Fruit fly (Drosophila melanogaster) whole organism, embryonic: ENCODE results near the gene CG12659.

Experiments
- Adf1 ChIP-seq: fragments of 200-800 bp; sonication (Bioruptor generic); IDR thresholded peaks from 2 replicates; pipeline ENCODE4 v1.3.6; 2022; ENCODE audit warnings: missing biosample characterization, missing genetic modification characterization
- Antp ChIP-seq: fragments of 200-800 bp; sonication (Bioruptor generic); optimal IDR thresholded peaks from 3 replicates; lab custom pipeline; 2016; ENCODE audit warnings: missing biosample characterization, missing genetic modification characterization
- CG1024 ChIP-seq: fragments of 200-800 bp; sonication (Bioruptor generic); IDR thresholded peaks from 2 replicates; pipeline ENCODE4 v1.3.6; 2022; ENCODE audit warnings: missing biosample characterization, missing genetic modification characterization
- CG12155 ChIP-seq: fragments of 200-800 bp; sonication (Bioruptor generic); optimal IDR thresholded peaks from 3 replicates; lab custom pipeline; 2016; ENCODE audit warnings: missing biosample characterization, missing genetic modification characterization
- CG13424 ChIP-seq: fragments of 200-800 bp; sonication (Bioruptor generic); optimal IDR thresholded peaks from 2 replicates; lab custom pipeline; 2019; ENCODE audit warnings: missing biosample characterization, mild to moderate bottlenecking, missing genetic modification characterization, moderate library complexity
- CG15011 ChIP-seq: fragments of 200-800 bp; sonication (Bioruptor generic); optimal IDR thresholded peaks from 3 replicates; lab custom pipeline; 2018; ENCODE audit warnings: missing biosample characterization, mild to moderate bottlenecking, missing genetic modification characterization
- CG1529 ChIP-seq: fragments of 200-800 bp; sonication (Bioruptor generic); optimal IDR thresholded peaks from 3 replicates; lab custom pipeline; 2018; ENCODE audit warnings: missing biosample characterization, missing genetic modification characterization
- CG15514 ChIP-seq: fragments of 200-800 bp; sonication (Bioruptor generic); optimal IDR thresholded peaks from 3 replicates; lab custom pipeline; 2017; ENCODE audit warnings: missing biosample characterization, missing genetic modification characterization, mild to moderate bottlenecking, moderate library complexity, missing genetic modification reagents
- CG18476 ChIP-seq: fragments of 200-800 bp; sonication (Bioruptor generic); optimal IDR thresholded peaks from 2 replicates; lab custom pipeline; 2016; ENCODE audit warnings: missing biosample characterization, mild to moderate bottlenecking, missing genetic modification characterization
- CG2116 ChIP-seq: fragments of 200-800 bp; sonication (Bioruptor generic); optimal IDR thresholded peaks from 3 replicates; lab custom pipeline; 2018; ENCODE audit warnings: missing biosample characterization, mild to moderate bottlenecking, missing genetic modification characterization
- CG43689 ChIP-seq: fragments of 200-800 bp; sonication (Bioruptor generic); IDR thresholded peaks from 2 replicates; pipeline ENCODE4 v1.3.6; 2022; ENCODE audit warnings: missing biosample characterization, missing genetic modification characterization
- CG4707 ChIP-seq: fragments of 200-800 bp; sonication (Bioruptor generic); optimal IDR thresholded peaks from 2 replicates; lab custom pipeline; 2018; ENCODE audit warnings: missing biosample characterization, mild to moderate bottlenecking, missing genetic modification characterization, moderate library complexity
- CG6654 ChIP-seq: fragments of 200-800 bp; sonication (Bioruptor generic); optimal IDR thresholded peaks from 2 replicates; lab custom pipeline; 2017; ENCODE audit warnings: missing biosample characterization, mild to moderate bottlenecking, missing genetic modification characterization
- CG7271 ChIP-seq: fragments of 200-800 bp; sonication (Bioruptor generic); optimal IDR thresholded peaks from 2 replicates; lab custom pipeline; 2018; ENCODE audit warnings: missing biosample characterization, mild to moderate bottlenecking, missing genetic modification characterization, moderate library complexity
- CG8388 ChIP-seq: fragments of 200-800 bp; sonication (Bioruptor generic); optimal IDR thresholded peaks from 2 replicates; lab custom pipeline; 2019; ENCODE audit warnings: missing biosample characterization, mild to moderate bottlenecking, missing genetic modification characterization, moderate library complexity
- CG9727 ChIP-seq: fragments of 200-800 bp; sonication (Bioruptor generic); optimal IDR thresholded peaks from 3 replicates; lab custom pipeline; 2017; ENCODE audit warnings: missing biosample characterization, mild to moderate bottlenecking, missing genetic modification characterization
- CG9932 ChIP-seq: fragments of 200-800 bp; sonication (Bioruptor generic); IDR thresholded peaks from 2 replicates; pipeline ENCODE4 v1.3.6; 2022; ENCODE audit warnings: missing biosample characterization, missing genetic modification characterization
- Dll ChIP-seq: fragments of 200-800 bp; sonication (Bioruptor generic); IDR thresholded peaks from 4 replicates; pipeline ENCODE4 v1.3.6; 2022; ENCODE audit warnings: missing biosample characterization, missing genetic modification characterization; ENCODE audit not compliant: partially characterized antibody
- Gsc ChIP-seq: fragments of 200-800 bp; sonication (Bioruptor generic); IDR thresholded peaks from 2 replicates; pipeline ENCODE4 v1.3.6; 2022; ENCODE audit warnings: missing biosample characterization, missing genetic modification characterization
- Meics ChIP-seq: fragments of 200-800 bp; sonication (Bioruptor generic); optimal IDR thresholded peaks from 2 replicates; lab custom pipeline; 2017; ENCODE audit warnings: missing biosample characterization, mild to moderate bottlenecking, missing genetic modification characterization
- Pdp1 ChIP-seq, 2 experiments: fragments of 200-800 bp; sonication (Bioruptor generic); optimal IDR thresholded peaks; 3 replicates each; lab custom pipeline; 2016; ENCODE audit warnings: missing biosample characterization in 2 of 2, missing genetic modification characterization in 2 of 2, mild to moderate bottlenecking in 1 of 2, moderate library complexity in 1 of 2
- Poxn ChIP-seq: fragments of 200-800 bp; sonication (Bioruptor generic); IDR thresholded peaks from 2 replicates; pipeline ENCODE4 v1.3.6; 2022; ENCODE audit warnings: missing biosample characterization, missing genetic modification characterization
- Rx ChIP-seq: fragments of 200-800 bp; sonication (Bioruptor generic); IDR thresholded peaks from 2 replicates; pipeline ENCODE4 v1.3.6; 2022; ENCODE audit warnings: missing biosample characterization, missing genetic modification characterization
- Xrp1 ChIP-seq: fragments of 200-800 bp; sonication (Bioruptor generic); IDR thresholded peaks from 2 replicates; pipeline ENCODE4 v1.3.6; 2022; ENCODE audit warnings: missing biosample characterization, missing genetic modification characterization
- abd-A ChIP-seq: fragments of 200-800 bp; sonication (Bioruptor generic); optimal IDR thresholded peaks from 3 replicates; lab custom pipeline; 2019; ENCODE audit warnings: missing biosample characterization, mild to moderate bottlenecking, missing genetic modification characterization, moderate library complexity
- bab2 ChIP-seq: fragments of 200-800 bp; sonication (Bioruptor generic); optimal IDR thresholded peaks from 2 replicates; lab custom pipeline; 2016; ENCODE audit warnings: missing biosample characterization, missing genetic modification characterization
- bowl ChIP-seq: fragments of 200-800 bp; sonication (Bioruptor generic); IDR thresholded peaks from 2 replicates; pipeline ENCODE4 v1.3.6; 2022; ENCODE audit warnings: missing biosample characterization, missing genetic modification characterization
- bsh ChIP-seq, 2 experiments: fragments of 200-800 bp; sonication (Bioruptor generic); optimal IDR thresholded peaks; 2 replicates each; lab custom pipeline; 2017 to 2018; ENCODE audit warnings: mild to moderate bottlenecking in 2 of 2, missing biosample characterization in 2 of 2, missing genetic modification characterization in 2 of 2, moderate library complexity in 1 of 2
- btn ChIP-seq: fragments of 200-800 bp; sonication (Bioruptor generic); optimal IDR thresholded peaks from 2 replicates; lab custom pipeline; 2016; ENCODE audit warnings: missing biosample characterization, missing genetic modification characterization
- danr ChIP-seq: fragments of 200-800 bp; sonication (Bioruptor generic); IDR thresholded peaks from 2 replicates; pipeline ENCODE4 v1.3.6; 2022; ENCODE audit warnings: missing biosample characterization, missing genetic modification characterization
- dm ChIP-seq: fragments of 200-800 bp; sonication (Bioruptor generic); optimal IDR thresholded peaks from 3 replicates; lab custom pipeline; 2016; ENCODE audit warnings: missing biosample characterization, missing genetic modification characterization
- dmrt11E ChIP-seq: fragments of 200-800 bp; sonication (Bioruptor generic); optimal IDR thresholded peaks from 3 replicates; lab custom pipeline; 2018; ENCODE audit warnings: missing biosample characterization, mild to moderate bottlenecking, missing genetic modification characterization, moderate library complexity
- dysf ChIP-seq: fragments of 200-800 bp; sonication (Bioruptor generic); IDR thresholded peaks from 3 replicates; pipeline ENCODE4 v1.3.6; 2022; ENCODE audit warnings: missing biosample characterization, missing genetic modification characterization
- fd102C ChIP-seq: fragments of 200-800 bp; sonication (Bioruptor generic); optimal IDR thresholded peaks from 2 replicates; lab custom pipeline; 2018; ENCODE audit warnings: missing biosample characterization, mild to moderate bottlenecking, missing genetic modification characterization, moderate library complexity
- gce ChIP-seq: fragments of 200-800 bp; sonication (Bioruptor generic); IDR thresholded peaks from 3 replicates; pipeline ENCODE4 v1.3.6; 2022; ENCODE audit warnings: missing biosample characterization, missing genetic modification characterization
- gsb ChIP-seq: fragments of 200-800 bp; sonication (Bioruptor generic); IDR thresholded peaks from 2 replicates; pipeline ENCODE4 v1.3.6; 2022; ENCODE audit warnings: missing biosample characterization, missing genetic modification characterization
- her ChIP-seq: fragments of 200-800 bp; sonication (Bioruptor generic); optimal IDR thresholded peaks from 2 replicates; lab custom pipeline; 2016; ENCODE audit warnings: missing biosample characterization, missing genetic modification characterization
- hkb ChIP-seq, 2 experiments: fragments of 200-800 bp in 1 of 2; fragments of >200 bp in 1 of 2; sonication (Bioruptor generic) in 1 of 2; IDR thresholded peaks in 1 of 2; optimal IDR thresholded peaks in 1 of 2; 2 replicates each; pipeline versions ENCODE4 v1.3.6 to Lab custom; 2017 to 2022; ENCODE audit warnings: missing biosample characterization in 1 of 2, missing genetic modification characterization in 1 of 2
- ind ChIP-seq: fragments of 200-800 bp; sonication (Bioruptor generic); optimal IDR thresholded peaks from 3 replicates; lab custom pipeline; 2016; ENCODE audit warnings: missing biosample characterization, missing genetic modification characterization
- mirr ChIP-seq: fragments of 200-800 bp; sonication (Bioruptor generic); optimal IDR thresholded peaks from 3 replicates; lab custom pipeline; 2018; ENCODE audit warnings: missing biosample characterization, mild to moderate bottlenecking, missing genetic modification characterization
- odd ChIP-seq: fragments of 200-800 bp; sonication (Bioruptor generic); optimal IDR thresholded peaks from 2 replicates; lab custom pipeline; 2017; ENCODE audit warnings: missing biosample characterization, mild to moderate bottlenecking, missing genetic modification characterization
- pho ChIP-seq: fragments of 200-800 bp; sonication (Bioruptor generic); optimal IDR thresholded peaks from 2 replicates; lab custom pipeline; 2016; ENCODE audit warnings: missing biosample characterization, missing genetic modification characterization
- phol ChIP-seq: fragments of 200-800 bp; sonication (Bioruptor generic); optimal IDR thresholded peaks from 3 replicates; lab custom pipeline; 2018; ENCODE audit warnings: missing biosample characterization, mild to moderate bottlenecking, missing genetic modification characterization, moderate library complexity
- ro ChIP-seq: fragments of 200-800 bp; sonication (Bioruptor generic); IDR thresholded peaks from 2 replicates; pipeline ENCODE4 v1.3.6; 2022; ENCODE audit warnings: missing biosample characterization, missing genetic modification characterization
- scrt ChIP-seq: fragments of 200-800 bp; sonication (Bioruptor generic); optimal IDR thresholded peaks from 2 replicates; lab custom pipeline; 2018; ENCODE audit warnings: missing biosample characterization, mild to moderate bottlenecking, missing genetic modification characterization, moderate library complexity
- sens ChIP-seq: fragments of 200-800 bp; sonication (Bioruptor generic); peaks from one replicate; lab custom pipeline; 2016; ENCODE audit warnings: missing biosample characterization, missing genetic modification characterization
- slou ChIP-seq: fragments of 200-800 bp; sonication (Bioruptor generic); optimal IDR thresholded peaks from 3 replicates; lab custom pipeline; 2016; ENCODE audit warnings: missing biosample characterization, missing genetic modification characterization
- sqz ChIP-seq: fragments of 200-800 bp; sonication (Bioruptor generic); optimal IDR thresholded peaks from 3 replicates; lab custom pipeline; 2018; ENCODE audit warnings: missing biosample characterization, mild to moderate bottlenecking, missing genetic modification characterization
- trh ChIP-seq: fragments of 200-800 bp; sonication (Bioruptor generic); optimal IDR thresholded peaks from 2 replicates; lab custom pipeline; 2016; ENCODE audit warnings: missing biosample characterization, missing genetic modification characterization
- yki ChIP-seq: fragments of >200 bp; optimal IDR thresholded peaks from 3 replicates; lab custom pipeline; 2018
- zen ChIP-seq: fragments of 200-800 bp; sonication (Bioruptor generic); optimal IDR thresholded peaks from 3 replicates; lab custom pipeline; 2018; ENCODE audit warnings: missing biosample characterization, mild to moderate bottlenecking, missing genetic modification characterization, moderate library complexity

CG12659 gene

dm6 chrX:8558762-8559172 is 32.8 kb downstream of the CG12659 start, which contains the start of gene IntS4 (continued):
- TF ChIP-seq CG9727 (GFP tag; lab: Kevin White, UChicago): peak; percentile 68
- peak; percentile 21 for TF ChIP-seq her (GFP tag; lab: Kevin White, UChicago)
- peak; percentile 14 for TF ChIP-seq pho (GFP tag; lab: Kevin White, UChicago)
- TF ChIP-seq yki (lab: Kevin White, UChicago): no peak
- peak; percentile 76 for TF ChIP-seq CG13424 (tag; lab: Kevin White, UChicago)
- TF ChIP-seq mirr: no peak
- peak; percentile 71 for TF ChIP-seq CG2116
- no peak for TF ChIP-seq gsb (GFP tag; lab: Robert Waterston, UW)
- TF ChIP-seq bab2 (GFP tag; lab: Kevin White, UChicago): peak; percentile 6
- TF ChIP-seq CG8388: peak; percentile 52
- peak; percentile 65 for TF ChIP-seq CG12155
- peak; percentile 91 for TF ChIP-seq CG9932
- 0 out of 2 replicates have a peak, but pooled peaks have one; percentile 13 for TF ChIP-seq danr
- peak; percentile 22; the same call in 1 of the 2 replicates for TF ChIP-seq Adf1 (GFP tag; lab: Robert Waterston, UW)
- no peak for TF ChIP-seq trh (GFP tag; lab: Kevin White, UChicago)
- TF ChIP-seq slou (GFP tag; lab: Kevin White, UChicago): peak; percentile 68
- peak in 1 of 2 experiments; percentile 48 for TF ChIP-seq bsh (GFP tag; optimal IDR thresholded peaks at IDR 0.05; lab: Kevin White, UChicago)
- peak; percentile 63 for TF ChIP-seq zen (tag; lab: Kevin White, UChicago)
- TF ChIP-seq fd102C (GFP tag; lab: Kevin White, UChicago): no peak
- no peak for TF ChIP-seq gce (GFP tag; lab: Robert Waterston, UW)
- TF ChIP-seq Antp (GFP tag; lab: Kevin White, UChicago): peak; percentile 12
- peak; percentile 63; the same call in 2 of the 3 replicates for TF ChIP-seq dysf
- TF ChIP-seq ind (GFP tag; lab: Kevin White, UChicago): peak; percentile 76
- peak; percentile 44 for TF ChIP-seq CG18476 (GFP tag; lab: Kevin White, UChicago)
- peak; percentile 74 for TF ChIP-seq sens (GFP tag; lab: Kevin White, UChicago)
- peak; percentile 43; the same call in 1 of the 2 replicates for TF ChIP-seq CG1024 (GFP tag; lab: Robert Waterston, UW)
- peak; percentile 71 for TF ChIP-seq phol (tag; lab: Kevin White, UChicago)
- TF ChIP-seq Meics: peak; percentile 52
- peak; percentile 90 for TF ChIP-seq CG15514 (GFP tag; lab: Kevin White, UChicago)
- TF ChIP-seq CG7271: peak; percentile 26
- TF ChIP-seq Poxn (GFP tag; lab: Robert Waterston, UW): peak; percentile 26; the same call in 1 of the 2 replicates
- peak; percentile 62 for TF ChIP-seq Xrp1 (GFP tag; lab: Robert Waterston, UW)
- TF ChIP-seq CG1529 (GFP tag; lab: Kevin White, UChicago): no peak
- TF ChIP-seq Gsc: no peak
- peak in 1 of 2 experiments; percentile 56 for TF ChIP-seq Pdp1 (GFP tag; optimal IDR thresholded peaks at IDR 0.05; lab: Kevin White, UChicago)
- no peak for TF ChIP-seq CG6654 (GFP tag; lab: Kevin White, UChicago)
- peak; percentile 7 for TF ChIP-seq dm (GFP tag; lab: Kevin White, UChicago)
- no peak for TF ChIP-seq sqz (GFP tag; lab: Kevin White, UChicago)
- TF ChIP-seq CG4707: no peak
- TF ChIP-seq odd (GFP tag; lab: Kevin White, UChicago): no peak
- TF ChIP-seq scrt (GFP tag; lab: Kevin White, UChicago): peak; percentile 15
- peak; percentile 98 for TF ChIP-seq Dll (GFP tag; lab: Robert Waterston, UW)
- no peak for TF ChIP-seq Rx
- no peak for TF ChIP-seq ro (GFP tag; lab: Robert Waterston, UW)
- no peak for TF ChIP-seq btn (GFP tag; lab: Kevin White, UChicago)
- TF ChIP-seq CG15011 (GFP tag; lab: Kevin White, UChicago): peak; percentile 24
- TF ChIP-seq CG43689: no peak
- no peak for TF ChIP-seq hkb (optimal IDR thresholded peaks at IDR 0.05; lab: Kevin White, UChicago)
- peak; percentile 34; the same call in 1 of the 2 replicates for TF ChIP-seq hkb (GFP tag; IDR thresholded peaks at IDR 0.05; lab: Robert Waterston, UW)
- TF ChIP-seq abd-A (tag; lab: Kevin White, UChicago): no peak
- peak; percentile 45 for TF ChIP-seq dmrt11E (tag; lab: Kevin White, UChicago)
- TF ChIP-seq bowl: no peak
